Fruit fly (Drosophila melanogaster) whole organism, embryonic: Measurements from ENCODE around the gene sv.

Experiments
- Atf3 ChIP-seq: fragments of 200-800 bp; sonication (Bioruptor generic); optimal IDR thresholded peaks from 3 replicates; lab custom pipeline; 2016; ENCODE audit warnings: missing biosample characterization, missing genetic modification characterization
- BEAF-32 ChIP-seq: fragments of 200-800 bp; sonication (Bioruptor generic); optimal IDR thresholded peaks from 3 replicates; lab custom pipeline; 2017; ENCODE audit warnings: missing biosample characterization, missing genetic modification characterization, mild to moderate bottlenecking, moderate library complexity, missing genetic modification reagents
- Bdp1 ChIP-seq: fragments of 200-800 bp; sonication (Bioruptor generic); optimal IDR thresholded peaks from 3 replicates; lab custom pipeline; 2016; ENCODE audit warnings: missing biosample characterization, missing genetic modification characterization
- CG10274 ChIP-seq: fragments of 200-800 bp; sonication (Bioruptor generic); optimal IDR thresholded peaks from 3 replicates; lab custom pipeline; 2017; ENCODE audit warnings: missing biosample characterization, mild to moderate bottlenecking, missing genetic modification characterization
- CG10431 ChIP-seq: fragments of 200-800 bp; sonication (Bioruptor generic); optimal IDR thresholded peaks from 3 replicates; lab custom pipeline; 2018; ENCODE audit warnings: missing biosample characterization, mild to moderate bottlenecking, missing genetic modification characterization
- CG10654 ChIP-seq: fragments of 200-800 bp; sonication (Bioruptor generic); optimal IDR thresholded peaks from 2 replicates; lab custom pipeline; 2016; ENCODE audit warnings: missing biosample characterization, missing genetic modification characterization
- CG11456 ChIP-seq: fragments of 200-800 bp; sonication (Bioruptor generic); IDR thresholded peaks from 3 replicates; pipeline ENCODE4 v1.3.6; 2022; ENCODE audit warnings: missing biosample characterization, missing genetic modification characterization
- CG12219 ChIP-seq: fragments of 200-800 bp; sonication (Bioruptor generic); optimal IDR thresholded peaks from 3 replicates; lab custom pipeline; 2018; ENCODE audit warnings: missing biosample characterization, mild to moderate bottlenecking, missing genetic modification characterization
- CG12391 ChIP-seq: fragments of 200-800 bp; sonication (Bioruptor generic); optimal IDR thresholded peaks from 3 replicates; lab custom pipeline; 2018; ENCODE audit warnings: missing biosample characterization, mild to moderate bottlenecking, missing genetic modification characterization, moderate library complexity
- CG12659 ChIP-seq: fragments of 200-800 bp; sonication (Bioruptor generic); optimal IDR thresholded peaks from 3 replicates; lab custom pipeline; 2017; ENCODE audit warnings: mild to moderate bottlenecking, missing biosample characterization, missing genetic modification reagents, missing genetic modification characterization
- CG12744 ChIP-seq: fragments of 200-800 bp; sonication (Bioruptor generic); optimal IDR thresholded peaks from 2 replicates; lab custom pipeline; 2016; ENCODE audit warnings: missing biosample characterization, missing genetic modification characterization
- CG14667 ChIP-seq: fragments of 200-800 bp; sonication (Bioruptor generic); IDR thresholded peaks from 2 replicates; pipeline ENCODE4 v1.3.6; 2022; ENCODE audit warnings: missing biosample characterization, missing genetic modification characterization
- CG14710 ChIP-seq: fragments of 200-800 bp; sonication (Bioruptor generic); optimal IDR thresholded peaks from 3 replicates; lab custom pipeline; 2019; ENCODE audit warnings: missing biosample characterization, mild to moderate bottlenecking, missing genetic modification characterization, moderate library complexity
- CG1529 ChIP-seq: fragments of 200-800 bp; sonication (Bioruptor generic); optimal IDR thresholded peaks from 3 replicates; lab custom pipeline; 2018; ENCODE audit warnings: missing biosample characterization, missing genetic modification characterization
- CG16815 ChIP-seq: fragments of 200-800 bp; sonication (Bioruptor generic); optimal IDR thresholded peaks from 3 replicates; lab custom pipeline; 2017; ENCODE audit warnings: missing biosample characterization, mild to moderate bottlenecking, missing genetic modification characterization
- CG2678 ChIP-seq: fragments of 200-800 bp; sonication (Bioruptor generic); optimal IDR thresholded peaks from 3 replicates; lab custom pipeline; 2019; ENCODE audit warnings: missing biosample characterization, mild to moderate bottlenecking, missing genetic modification characterization, moderate library complexity
- CG31441 ChIP-seq: fragments of 200-800 bp; sonication (Bioruptor generic); IDR thresholded peaks from 2 replicates; pipeline ENCODE4 v1.3.6; 2022; ENCODE audit warnings: missing biosample characterization, missing genetic modification characterization
- CG3838 ChIP-seq: fragments of 200-800 bp; sonication (Bioruptor generic); optimal IDR thresholded peaks from 3 replicates; lab custom pipeline; 2016; ENCODE audit warnings: missing biosample characterization, missing genetic modification characterization
- CG7357 ChIP-seq: fragments of 200-800 bp; sonication (Bioruptor generic); IDR thresholded peaks from 3 replicates; pipeline ENCODE4 v1.3.6; 2022; ENCODE audit warnings: missing biosample characterization, missing genetic modification characterization
- CG8290 ChIP-seq, 3 experiments: fragments of 200-800 bp; sonication (Bioruptor generic); optimal IDR thresholded peaks; 2 replicates each; lab custom pipeline; 2016 to 2019; ENCODE audit warnings: missing biosample characterization in 3 of 3, missing genetic modification characterization in 3 of 3, mild to moderate bottlenecking in 2 of 3, moderate library complexity in 1 of 3
- CG8944 ChIP-seq: fragments of 200-800 bp; sonication (Bioruptor generic); optimal IDR thresholded peaks from 3 replicates; lab custom pipeline; 2016; ENCODE audit warnings: missing biosample characterization, missing genetic modification characterization
- CG9609 ChIP-seq: fragments of 200-800 bp; sonication (Bioruptor generic); optimal IDR thresholded peaks from 3 replicates; lab custom pipeline; 2016; ENCODE audit warnings: missing biosample characterization, missing genetic modification characterization
- CoRest ChIP-seq: fragments of 200-800 bp; sonication (Bioruptor generic); optimal IDR thresholded peaks from 3 replicates; lab custom pipeline; 2018; ENCODE audit warnings: missing biosample characterization, mild to moderate bottlenecking, missing genetic modification characterization, moderate library complexity
- Dbx ChIP-seq: fragments of 200-800 bp; sonication (Bioruptor generic); IDR thresholded peaks from 3 replicates; pipeline ENCODE4 v1.3.6; 2022; ENCODE audit warnings: missing biosample characterization, missing genetic modification characterization
- E2f1 ChIP-seq: fragments of 200-800 bp; sonication (Bioruptor generic); IDR thresholded peaks from 2 replicates; pipeline ENCODE4 v1.3.6; 2022; ENCODE audit warnings: missing biosample characterization, missing genetic modification characterization
- Ets97D ChIP-seq: fragments of 200-800 bp; sonication (Bioruptor generic); optimal IDR thresholded peaks from 3 replicates; lab custom pipeline; 2016; ENCODE audit warnings: missing biosample characterization, missing genetic modification characterization
- Fer1 ChIP-seq: fragments of 200-800 bp; sonication (Bioruptor generic); optimal IDR thresholded peaks from 2 replicates; lab custom pipeline; 2017; ENCODE audit warnings: missing biosample characterization, mild to moderate bottlenecking, missing genetic modification characterization
- Gsc ChIP-seq: fragments of 200-800 bp; sonication (Bioruptor generic); IDR thresholded peaks from 2 replicates; pipeline ENCODE4 v1.3.6; 2022; ENCODE audit warnings: missing biosample characterization, missing genetic modification characterization
- HLH54F ChIP-seq: fragments of 200-800 bp; sonication (Bioruptor generic); optimal IDR thresholded peaks from 3 replicates; lab custom pipeline; 2016; ENCODE audit warnings: missing biosample characterization, missing genetic modification characterization
- Mad ChIP-seq: fragments of 200-800 bp; sonication (Bioruptor generic); optimal IDR thresholded peaks from 2 replicates; lab custom pipeline; 2016; ENCODE audit warnings: missing biosample characterization, missing genetic modification characterization
- Nf-YC ChIP-seq: fragments of 200-800 bp; optimal IDR thresholded peaks from 3 replicates; lab custom pipeline; 2019; ENCODE audit warnings: missing biosample characterization, mild to moderate bottlenecking, missing genetic modification characterization, moderate library complexity
- Sox100B ChIP-seq: fragments of 200-800 bp; sonication (Bioruptor generic); optimal IDR thresholded peaks from 3 replicates; lab custom pipeline; 2018; ENCODE audit warnings: missing biosample characterization, mild to moderate bottlenecking, missing genetic modification characterization
- YL-1 ChIP-seq: fragments of 200-800 bp; sonication (Bioruptor generic); optimal IDR thresholded peaks from 3 replicates; lab custom pipeline; 2017; ENCODE audit warnings: missing biosample characterization, mild to moderate bottlenecking, missing genetic modification characterization
- abd-A ChIP-seq: fragments of 200-800 bp; sonication (Bioruptor generic); optimal IDR thresholded peaks from 3 replicates; lab custom pipeline; 2019; ENCODE audit warnings: missing biosample characterization, mild to moderate bottlenecking, missing genetic modification characterization, moderate library complexity
- dan ChIP-seq: fragments of 200-800 bp; sonication (Bioruptor generic); IDR thresholded peaks from 2 replicates; pipeline ENCODE4 v1.3.6; 2022; ENCODE audit warnings: missing biosample characterization, missing genetic modification characterization
- dmrt99B ChIP-seq: fragments of 200-800 bp; sonication (Bioruptor generic); optimal IDR thresholded peaks from 2 replicates; lab custom pipeline; 2018; ENCODE audit warnings: missing biosample characterization, mild to moderate bottlenecking, missing genetic modification characterization, moderate library complexity
- eve ChIP-seq, 2 experiments: fragments of >200 bp; optimal IDR thresholded peaks; 2 replicates each; lab custom pipeline; 2017; ENCODE audit warnings: missing biosample characterization in 2 of 2, missing genetic modification characterization in 2 of 2
- eyg ChIP-seq: fragments of 200-800 bp; sonication (Bioruptor generic); optimal IDR thresholded peaks from 3 replicates; lab custom pipeline; 2016; ENCODE audit warnings: missing biosample characterization, missing genetic modification characterization
- ftz-f1 ChIP-seq: fragments of 200-800 bp; sonication (Bioruptor generic); optimal IDR thresholded peaks from 2 replicates; lab custom pipeline; 2016; ENCODE audit warnings: missing biosample characterization, missing genetic modification characterization
- insv ChIP-seq, 2 experiments: fragments of 200-800 bp; sonication (Bioruptor generic); optimal IDR thresholded peaks; 3 replicates each; lab custom pipeline; 2016 to 2018; ENCODE audit warnings: missing biosample characterization in 2 of 2, missing genetic modification characterization in 2 of 2
- kay ChIP-seq: fragments of 200-800 bp; sonication (Bioruptor generic); optimal IDR thresholded peaks from 2 replicates; lab custom pipeline; 2016; ENCODE audit warnings: missing biosample characterization, missing genetic modification characterization
- oc ChIP-seq: fragments of 200-800 bp; sonication (Bioruptor generic); optimal IDR thresholded peaks from 2 replicates; lab custom pipeline; 2018; ENCODE audit warnings: missing biosample characterization, mild to moderate bottlenecking, missing genetic modification characterization, moderate library complexity
- pfk ChIP-seq: fragments of 200-800 bp; sonication (Bioruptor generic); optimal IDR thresholded peaks from 2 replicates; lab custom pipeline; 2018; ENCODE audit warnings: missing biosample characterization, mild to moderate bottlenecking, missing genetic modification characterization, moderate library complexity
- run ChIP-seq: fragments of 200-800 bp; sonication (Bioruptor generic); optimal IDR thresholded peaks from 3 replicates; lab custom pipeline; 2018; ENCODE audit warnings: missing biosample characterization, mild to moderate bottlenecking, missing genetic modification characterization
- shn ChIP-seq: fragments of 200-800 bp; sonication (Bioruptor generic); optimal IDR thresholded peaks from 3 replicates; lab custom pipeline; 2016; ENCODE audit warnings: missing biosample characterization, missing genetic modification characterization
- sna ChIP-seq: fragments of 200-800 bp; sonication (Bioruptor generic); IDR thresholded peaks from 2 replicates; pipeline ENCODE4 v1.3.6; 2022; ENCODE audit warnings: missing biosample characterization, missing genetic modification characterization; ENCODE audit not compliant: partially characterized antibody
- sr ChIP-seq: fragments of 200-800 bp; sonication (Bioruptor generic); IDR thresholded peaks from 3 replicates; pipeline ENCODE4 v1.3.6; 2022; ENCODE audit warnings: missing biosample characterization, missing genetic modification characterization
- tna ChIP-seq: fragments of 200-800 bp; sonication (Bioruptor generic); IDR thresholded peaks from 2 replicates; pipeline ENCODE4 v1.3.6; 2022; ENCODE audit warnings: missing biosample characterization, missing genetic modification characterization; ENCODE audit not compliant: partially characterized antibody
- trem ChIP-seq: fragments of 200-800 bp; optimal IDR thresholded peaks from 3 replicates; lab custom pipeline; 2019; ENCODE audit warnings: missing biosample characterization, mild to moderate bottlenecking, missing genetic modification characterization, moderate library complexity
- zfh1 ChIP-seq: fragments of 200-800 bp; sonication (Bioruptor generic); IDR thresholded peaks from 3 replicates; pipeline ENCODE4 v1.3.6; 2022; ENCODE audit warnings: missing biosample characterization, missing genetic modification characterization

Gene sv

dm6 chr4:1123769-1124493, 35.3 kb downstream of the sv start, which contains the start of gene Arf4 (continued):
- TF ChIP-seq Nf-YC (tag; lab: Kevin White, UChicago) (no peak), CG16815 (no peak), Mad (GFP tag; lab: Kevin White, UChicago) (no peak), CoRest (tag; lab: Kevin White, UChicago) (no peak), Sox100B (GFP tag; lab: Kevin White, UChicago) (no peak), CG8290 (GFP tag; optimal IDR thresholded peaks at IDR 0.05; lab: Kevin White, UChicago) (no peak), CG8290 (tag; optimal IDR thresholded peaks at IDR 0.05; lab: Kevin White, UChicago) (no peak), Ets97D (peak; percentile 18), CG12391 (tag; lab: Kevin White, UChicago) (no peak), insv (GFP tag; optimal IDR thresholded peaks at IDR 0.05; lab: Kevin White, UChicago) (no peak), eyg (GFP tag; lab: Kevin White, UChicago) (no peak), Gsc (GFP tag; lab: Robert Waterston, UW) (no peak), CG12219 (GFP tag; lab: Kevin White, UChicago) (no peak), trem (peak; percentile 30), CG14710 (tag; lab: Kevin White, UChicago) (peak; percentile 11), sna (GFP tag; lab: Robert Waterston, UW) (no peak), Atf3 (no peak), CG10274 (no peak), shn (GFP tag; lab: Kevin White, UChicago) (no peak), CG1529 (no peak), CG10431 (no peak), CG9609 (GFP tag; lab: Kevin White, UChicago) (no peak), dan (GFP tag; lab: Robert Waterston, UW) (no peak), ftz-f1 (GFP tag; lab: Kevin White, UChicago) (no peak), E2f1 (GFP tag; lab: Robert Waterston, UW) (no peak), tna (GFP tag; lab: Robert Waterston, UW) (no peak), Bdp1 (GFP tag; lab: Kevin White, UChicago) (no peak), zfh1 (GFP tag; lab: Robert Waterston, UW) (no peak), HLH54F (no peak), pfk (GFP tag; lab: Kevin White, UChicago) (peak; percentile 71), CG10654 (no peak), CG12744 (GFP tag; lab: Kevin White, UChicago) (no peak), run (tag; lab: Kevin White, UChicago) (no peak), YL-1 (peak; percentile 45), CG8944 (GFP tag; lab: Kevin White, UChicago) (no peak), CG12659 (GFP tag; lab: Kevin White, UChicago) (peak; percentile 44), CG2678 (tag; lab: Kevin White, UChicago) (no peak), CG3838 (GFP tag; lab: Kevin White, UChicago) (no peak), eve (GFP tag; optimal IDR thresholded peaks at IDR 0.05; lab: Kevin White, UChicago) (peak in 1 of 2 experiments; percentile 34), abd-A (tag; lab: Kevin White, UChicago) (no peak), BEAF-32 (GFP tag; lab: Kevin White, UChicago) (peak; percentile 37), CG14667 (GFP tag; lab: Robert Waterston, UW) (no peak), CG31441 (GFP tag; lab: Robert Waterston, UW) (no peak), kay (GFP tag; lab: Kevin White, UChicago) (no peak), sr (GFP tag; lab: Robert Waterston, UW) (no peak), Dbx (GFP tag; lab: Robert Waterston, UW) (no peak), oc (no peak), dmrt99B (tag; lab: Kevin White, UChicago) (no peak), CG11456 (no peak), CG7357 (GFP tag; lab: Robert Waterston, UW) (peak; percentile 91), Fer1 (GFP tag; lab: Kevin White, UChicago) (peak; percentile 10)
